Worm (Caenorhabditis elegans): ENCODE results near the gene clec-80.

clec-80 gene

DNA sequence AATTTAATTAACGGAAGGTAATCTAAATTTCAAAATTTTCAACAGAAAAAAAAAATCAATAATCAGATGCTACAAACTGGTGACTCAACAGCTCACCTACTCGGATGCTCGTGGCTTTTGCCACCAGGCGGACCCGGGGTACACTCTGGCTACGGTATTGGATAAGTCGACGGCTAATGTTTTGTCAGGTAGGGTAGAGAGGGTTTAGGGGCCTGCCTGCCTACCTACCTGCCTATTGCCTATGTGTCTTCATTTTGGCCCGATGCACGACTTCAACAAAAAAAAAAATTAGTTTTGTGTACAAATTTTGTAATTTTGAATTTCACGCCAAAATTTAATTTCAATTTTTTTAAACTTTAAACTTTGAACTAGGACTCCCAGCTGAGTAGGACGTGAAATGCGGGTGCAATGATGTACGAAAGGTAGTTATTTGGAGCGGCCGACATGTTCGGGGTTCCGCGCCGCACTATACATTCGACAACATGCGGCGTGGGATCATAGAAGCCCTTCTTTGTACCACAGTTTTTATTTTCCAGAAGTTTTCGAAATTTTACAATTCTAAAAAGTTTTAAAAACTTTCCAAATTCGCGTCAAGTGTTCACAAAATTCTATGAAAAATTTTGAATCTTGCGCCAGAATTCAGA lies 2.0 kb downstream of the clec-80 start:
- TF ChIP-seq snpc-4 (tag; optimal IDR thresholded peaks at IDR 0.05) (no peak), ceh-83 (GFP tag; optimal IDR thresholded peaks at IDR 0.05) (peak; percentile 3)

DNA sequence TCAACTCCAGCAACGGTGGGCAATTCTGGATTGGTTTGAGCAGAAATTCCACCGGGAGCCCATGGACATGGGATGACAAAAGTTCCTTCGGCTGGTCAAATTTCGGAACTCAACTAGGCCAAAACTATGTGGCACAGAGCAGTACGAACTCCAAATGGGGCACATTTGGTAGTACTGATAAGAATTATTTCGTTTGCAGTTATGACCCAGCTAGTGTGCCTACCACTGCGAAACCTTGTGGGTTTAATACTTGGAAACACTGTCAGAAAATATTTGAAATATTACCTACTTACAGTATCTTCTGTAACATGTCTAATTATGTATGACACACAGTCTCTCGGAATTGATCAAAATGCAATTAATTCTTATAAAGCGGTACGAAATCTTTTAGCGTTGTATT lies 2.8 kb downstream of the clec-80 start:
- TF ChIP-seq ham-2 (GFP tag; optimal IDR thresholded peaks at IDR 0.05) (no peak), pha-4 (tag; optimal IDR thresholded peaks at IDR 0.05) (no peak), flh-1 (GFP tag; optimal IDR thresholded peaks at IDR 0.05) (no peak), elt-1 (tag; optimal IDR thresholded peaks at IDR 0.05; ENCODE audit: borderline replicate concordance, insufficient read depth) (no peak), unc-62 (GFP tag; optimal IDR thresholded peaks at IDR 0.05) (no peak), tbx-8 (GFP tag; optimal IDR thresholded peaks at IDR 0.05) (no peak), unc-39 (tag; optimal IDR thresholded peaks at IDR 0.05) (no peak), blmp-1 (tag; optimal IDR thresholded peaks at IDR 0.05) (no peak), elt-3 (tag; optimal IDR thresholded peaks at IDR 0.05) (no peak), bed-3 (GFP tag; optimal IDR thresholded peaks at IDR 0.05) (no peak), M03D4.4 (tag; optimal IDR thresholded peaks at IDR 0.05) (no peak), nhr-2 (tag; optimal IDR thresholded peaks at IDR 0.05) (no peak)

DNA sequence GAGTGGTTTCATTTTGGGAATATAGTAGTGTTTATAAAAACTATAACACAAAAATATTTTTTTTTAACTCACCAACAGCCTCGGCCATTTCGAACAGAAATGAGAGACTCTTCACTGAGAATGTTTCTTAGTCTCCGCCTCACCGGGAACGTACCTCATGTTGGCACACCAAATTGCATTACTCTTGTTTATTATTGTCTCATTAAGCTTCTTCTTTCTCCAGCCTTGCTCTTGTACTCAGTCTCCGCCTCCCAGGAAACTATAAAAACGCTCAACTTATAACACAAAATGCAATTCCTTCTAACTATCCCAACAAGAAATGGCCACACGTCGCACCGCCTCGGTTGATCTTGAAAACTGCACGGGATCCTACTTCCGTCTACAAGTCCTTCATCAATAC lies 9.0 kb downstream of the clec-80 start, which contains the start of the genes Y54G2A.48 and pudl-1:
Gene Y54G2A.48, minus strand, starts transcription at position 101 of the 400 bp plus-strand sequence.
Gene pudl-1, plus strand, starts transcription at position 320 of the 400 bp plus-strand sequence.
- no peak for TF ChIP-seq lsy-2 (tag; optimal IDR thresholded peaks at IDR 0.05)

DNA sequence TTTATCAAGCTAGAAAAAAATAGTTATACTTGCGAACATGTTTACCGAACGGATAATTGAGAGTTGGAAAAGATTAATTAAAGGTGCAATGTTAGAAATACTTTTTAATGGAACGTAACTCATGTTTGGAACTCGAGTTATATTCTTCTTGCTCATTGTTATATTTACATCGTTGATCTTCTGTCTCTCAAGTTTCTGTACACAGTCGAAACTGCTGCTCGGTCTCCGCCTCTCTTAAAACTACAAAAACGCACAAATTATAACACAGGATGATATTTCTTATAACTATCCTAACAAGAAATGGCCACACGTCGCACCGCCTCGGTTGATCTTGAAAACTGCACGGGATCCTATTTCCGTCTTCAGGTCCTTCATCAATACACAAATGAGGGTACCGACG lies 11.0 kb downstream of the clec-80 start, which contains the start of gene pudl-2:
Gene pudl-2, plus strand, starts transcription at position 301 of the 400 bp plus-strand sequence.
- TF ChIP-seq bed-3 (GFP tag; optimal IDR thresholded peaks at IDR 0.05) (no peak), unc-62 (GFP tag; optimal IDR thresholded peaks at IDR 0.05) (no peak), sptf-1 (tag; optimal IDR thresholded peaks at IDR 0.05) (no peak), ceh-39 (tag; optimal IDR thresholded peaks at IDR 0.05) (no peak), mab-5 (tag; optimal IDR thresholded peaks at IDR 0.05) (no peak), ceh-43 (GFP tag; optimal IDR thresholded peaks at IDR 0.05) (no peak), nhr-2 (tag; optimal IDR thresholded peaks at IDR 0.05) (no peak), ztf-11 (tag; optimal IDR thresholded peaks at IDR 0.05) (no peak), ces-1 (GFP tag; optimal IDR thresholded peaks at IDR 0.05) (no peak), unc-39 (tag; optimal IDR thresholded peaks at IDR 0.05) (no peak)

ce11 chrIV:2835364-2835763 lies 11.8 kb downstream of the clec-80 start, which contains the start of gene clec-82:
clec-82 (plus strand) TSS chrIV:2835664.
- no peak for TF ChIP-seq lsy-2 (tag; optimal IDR thresholded peaks at IDR 0.05)
- TF ChIP-seq drap-1 (GFP tag; optimal IDR thresholded peaks at IDR 0.05) = no peak
- no peak for TF ChIP-seq ces-1 (GFP tag; optimal IDR thresholded peaks at IDR 0.05)

- TF ChIP-seq zip-8 (tag; optimal IDR thresholded peaks at IDR 0.05) = no peak
- TF ChIP-seq snpc-4 (tag; optimal IDR thresholded peaks at IDR 0.05) = no peak
- no peak for TF ChIP-seq nhr-28 (tag; optimal IDR thresholded peaks at IDR 0.05)
- TF ChIP-seq drap-1 (GFP tag; optimal IDR thresholded peaks at IDR 0.05) = no peak
- no peak for TF ChIP-seq flh-1 (GFP tag; optimal IDR thresholded peaks at IDR 0.05)
- no peak for TF ChIP-seq ham-2 (GFP tag; optimal IDR thresholded peaks at IDR 0.05)
- TF ChIP-seq mls-2 (tag; optimal IDR thresholded peaks at IDR 0.05) = no peak
- no peak for TF ChIP-seq ceh-39 (tag; optimal IDR thresholded peaks at IDR 0.05)
- TF ChIP-seq nhr-76 (tag; optimal IDR thresholded peaks at IDR 0.05) = no peak
- no peak for TF ChIP-seq mep-1 (tag; optimal IDR thresholded peaks at IDR 0.05)
- TF ChIP-seq sem-2 (GFP tag; optimal IDR thresholded peaks at IDR 0.05) = no peak
Measured at ce11 chrIV:2838308-2838707, 14.8 kb downstream of the clec-80 start, which contains the start of gene Y54G2A.7. Y54G2A.7 (plus strand) TSS chrIV:2838608.

DNA sequence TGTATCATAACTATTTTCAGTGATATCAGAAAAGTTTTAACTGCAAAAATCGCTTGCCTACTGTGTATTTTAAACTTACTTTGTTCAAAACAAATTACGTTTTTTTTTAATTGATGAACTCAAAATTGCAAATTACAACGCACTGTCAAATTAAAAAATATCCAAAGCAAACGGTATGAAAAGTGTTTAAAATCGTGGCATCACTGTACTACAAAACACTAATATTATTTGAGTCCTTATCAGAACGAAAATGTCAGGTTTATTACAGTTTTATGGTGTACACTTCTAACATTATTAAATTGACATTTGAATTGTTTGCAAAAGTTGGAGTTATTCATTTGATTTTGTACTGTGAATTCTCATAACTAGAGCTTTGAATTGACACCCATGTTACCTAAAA lies 17.7 kb downstream of the clec-80 start, which contains the start of gene clec-83:
Gene clec-83, minus strand, starts transcription at position 213 of the 400 bp plus-strand sequence.
- no peak for TF ChIP-seq mab-5 (tag; optimal IDR thresholded peaks at IDR 0.05)
- TF ChIP-seq hlh-1 (tag; optimal IDR thresholded peaks at IDR 0.05) = no peak
- no peak for TF ChIP-seq ztf-11 (tag; optimal IDR thresholded peaks at IDR 0.05)
- TF ChIP-seq nhr-237 (tag; optimal IDR thresholded peaks at IDR 0.05) = no peak
- TF ChIP-seq ceh-39 (tag; optimal IDR thresholded peaks at IDR 0.05) = no peak
- no peak for TF ChIP-seq elt-1 (tag; optimal IDR thresholded peaks at IDR 0.05; ENCODE audit: borderline replicate concordance, insufficient read depth)
- TF ChIP-seq lin-13 (tag; optimal IDR thresholded peaks at IDR 0.05) = no peak
- TF ChIP-seq blmp-1 (tag; optimal IDR thresholded peaks at IDR 0.05) = no peak
- no peak for TF ChIP-seq pha-4 (tag; optimal IDR thresholded peaks at IDR 0.05)
- TF ChIP-seq nhr-12 (tag; optimal IDR thresholded peaks at IDR 0.05) = no peak
- no peak for TF ChIP-seq M03D4.4 (tag; optimal IDR thresholded peaks at IDR 0.05)
- no peak for TF ChIP-seq unc-39 (tag; optimal IDR thresholded peaks at IDR 0.05)
- TF ChIP-seq ham-2 (GFP tag; optimal IDR thresholded peaks at IDR 0.05) = no peak
- TF ChIP-seq zip-8 (tag; optimal IDR thresholded peaks at IDR 0.05) = no peak
- TF ChIP-seq nhr-76 (tag; optimal IDR thresholded peaks at IDR 0.05) = no peak
- TF ChIP-seq mep-1 (tag; optimal IDR thresholded peaks at IDR 0.05) = no peak

Data from whole organism, mixed stage, embryonic.